Fruit fly (Drosophila melanogaster) whole organism, prepupa: ENCODE data around the gene ind.

Source experiments
- Blimp-1 ChIP-seq: fragments of 200-800 bp; sonication (Bioruptor generic); optimal IDR thresholded peaks from 3 replicates; lab custom pipeline; 2017; ENCODE audit warnings: missing biosample characterization, missing genetic modification characterization, mild to moderate bottlenecking, moderate library complexity, missing genetic modification reagents
- CG10669 ChIP-seq: fragments of 200-800 bp; sonication (Bioruptor generic); optimal IDR thresholded peaks from 3 replicates; lab custom pipeline; 2018; ENCODE audit warnings: missing biosample characterization, mild to moderate bottlenecking, missing genetic modification characterization, moderate library complexity
- CG11902 ChIP-seq: fragments of 200-800 bp; sonication (Bioruptor generic); optimal IDR thresholded peaks from 3 replicates; lab custom pipeline; 2016; ENCODE audit warnings: missing biosample characterization, missing genetic modification characterization
- CG15336 ChIP-seq: fragments of 200-800 bp; sonication (Bioruptor generic); IDR thresholded peaks from 2 replicates; pipeline ENCODE4 v1.3.6; 2022; ENCODE audit warnings: missing biosample characterization, missing genetic modification characterization
- CG1621 ChIP-seq: fragments of 200-800 bp; sonication (Bioruptor generic); optimal IDR thresholded peaks from 3 replicates; lab custom pipeline; 2018; ENCODE audit warnings: missing biosample characterization, mild to moderate bottlenecking, missing genetic modification characterization
- CG3032 ChIP-seq: fragments of 200-800 bp; optimal IDR thresholded peaks from 2 replicates; lab custom pipeline; 2019; ENCODE audit warnings: missing biosample characterization, mild to moderate bottlenecking, missing genetic modification characterization, moderate library complexity
- CG31627 ChIP-seq: fragments of 200-800 bp; sonication (Bioruptor generic); optimal IDR thresholded peaks from 3 replicates; lab custom pipeline; 2016; ENCODE audit warnings: missing biosample characterization, missing genetic modification characterization
- CG34406 ChIP-seq: fragments of 200-800 bp; sonication (Bioruptor generic); optimal IDR thresholded peaks from 3 replicates; lab custom pipeline; 2016; ENCODE audit warnings: missing biosample characterization, missing genetic modification characterization
- CG3919 ChIP-seq: fragments of 200-800 bp; sonication (Bioruptor generic); optimal IDR thresholded peaks from 3 replicates; lab custom pipeline; 2016; ENCODE audit warnings: missing biosample characterization, missing genetic modification characterization
- CG4318 ChIP-seq: fragments of 200-800 bp; sonication (Bioruptor generic); optimal IDR thresholded peaks from 3 replicates; lab custom pipeline; 2017; ENCODE audit warnings: missing biosample characterization, mild to moderate bottlenecking, missing genetic modification characterization
- CG6276 ChIP-seq: fragments of 200-800 bp; sonication (Bioruptor generic); optimal IDR thresholded peaks from 2 replicates; lab custom pipeline; 2017; ENCODE audit warnings: missing biosample characterization, mild to moderate bottlenecking, missing genetic modification characterization
- CG6792 ChIP-seq: fragments of 200-800 bp; sonication (Bioruptor generic); optimal IDR thresholded peaks from 3 replicates; lab custom pipeline; 2016; ENCODE audit warnings: missing biosample characterization, missing genetic modification characterization
- CG8319 ChIP-seq: fragments of 200-800 bp; sonication (Bioruptor generic); optimal IDR thresholded peaks from 3 replicates; lab custom pipeline; 2016; ENCODE audit warnings: missing biosample characterization, missing genetic modification characterization
- CG8632 ChIP-seq: fragments of 200-800 bp; sonication (Bioruptor generic); optimal IDR thresholded peaks from 3 replicates; lab custom pipeline; 2016; ENCODE audit warnings: missing biosample characterization, missing genetic modification characterization
- Eip75B ChIP-seq: fragments of 200-800 bp; sonication (Bioruptor generic); optimal IDR thresholded peaks from 3 replicates; lab custom pipeline; 2016; ENCODE audit warnings: missing biosample characterization, missing genetic modification characterization
- Eip78C ChIP-seq: fragments of 200-800 bp; sonication (Bioruptor generic); peaks from one replicate; lab custom pipeline; 2016; ENCODE audit warnings: missing biosample characterization, missing genetic modification characterization
- Ets96B ChIP-seq: fragments of 200-800 bp; optimal IDR thresholded peaks from 2 replicates; lab custom pipeline; 2019; ENCODE audit warnings: missing biosample characterization, mild to moderate bottlenecking, missing genetic modification characterization, moderate library complexity
- Gug ChIP-seq: fragments of 200-800 bp; sonication (Bioruptor generic); IDR thresholded peaks from 2 replicates; pipeline ENCODE4 v1.3.6; 2022; ENCODE audit warnings: missing biosample characterization, missing genetic modification characterization
- Hr38 ChIP-seq: sonication (Bioruptor generic); optimal IDR thresholded peaks from 2 replicates; lab custom pipeline; 2016; ENCODE audit warnings: missing biosample characterization, missing genetic modification characterization
- Hr4 ChIP-seq: fragments of 200-800 bp; sonication (Bioruptor generic); optimal IDR thresholded peaks from 3 replicates; lab custom pipeline; 2016; ENCODE audit warnings: missing biosample characterization, missing genetic modification characterization
- Lpt ChIP-seq: fragments of 200-800 bp; sonication (Bioruptor generic); optimal IDR thresholded peaks from 3 replicates; lab custom pipeline; 2016; ENCODE audit warnings: missing biosample characterization, missing genetic modification characterization
- OdsH ChIP-seq: fragments of 200-800 bp; sonication (Bioruptor generic); optimal IDR thresholded peaks from 3 replicates; lab custom pipeline; 2016; ENCODE audit warnings: missing biosample characterization, missing genetic modification characterization
- Sox102F ChIP-seq: fragments of 200-800 bp; sonication (Bioruptor generic); optimal IDR thresholded peaks from 2 replicates; lab custom pipeline; 2016; ENCODE audit warnings: missing biosample characterization, mild to moderate bottlenecking, missing genetic modification characterization
- Sox14 ChIP-seq: fragments of 200-800 bp; sonication (Bioruptor generic); optimal IDR thresholded peaks from 3 replicates; lab custom pipeline; 2016; ENCODE audit warnings: missing biosample characterization, missing genetic modification characterization
- Sox15 ChIP-seq: fragments of 200-800 bp; sonication (Bioruptor generic); optimal IDR thresholded peaks from 3 replicates; lab custom pipeline; 2016; ENCODE audit warnings: missing biosample characterization, missing genetic modification characterization
- achi ChIP-seq: fragments of 200-800 bp; sonication (Bioruptor generic); optimal IDR thresholded peaks from 3 replicates; lab custom pipeline; 2016; ENCODE audit warnings: missing biosample characterization, missing genetic modification characterization
- acj6 ChIP-seq: fragments of 200-800 bp; sonication (Bioruptor generic); optimal IDR thresholded peaks from 3 replicates; lab custom pipeline; 2016; ENCODE audit warnings: missing biosample characterization, missing genetic modification characterization
- dac ChIP-seq: fragments of 200-800 bp; sonication (Bioruptor generic); optimal IDR thresholded peaks from 2 replicates; lab custom pipeline; 2017; ENCODE audit warnings: missing biosample characterization, mild to moderate bottlenecking, missing genetic modification characterization
- dsx ChIP-seq: fragments of 200-800 bp; optimal IDR thresholded peaks from 3 replicates; lab custom pipeline; 2019; ENCODE audit warnings: missing biosample characterization, mild to moderate bottlenecking, missing genetic modification characterization, moderate library complexity; ENCODE audit not compliant: poor library complexity, severe bottlenecking
- eg ChIP-seq: fragments of 200-800 bp; sonication (Bioruptor generic); IDR thresholded peaks from 3 replicates; pipeline ENCODE4 v1.3.6; 2022; ENCODE audit warnings: missing biosample characterization, missing genetic modification characterization
- esn ChIP-seq: fragments of 200-800 bp; sonication (Bioruptor generic); optimal IDR thresholded peaks from 2 replicates; lab custom pipeline; 2016; ENCODE audit warnings: missing biosample characterization, mild to moderate bottlenecking, missing genetic modification characterization, moderate library complexity
- fd59A ChIP-seq: fragments of 200-800 bp; sonication (Bioruptor generic); optimal IDR thresholded peaks from 2 replicates; lab custom pipeline; 2017; ENCODE audit warnings: missing biosample characterization, mild to moderate bottlenecking, missing genetic modification characterization, missing genetic modification reagents
- fd85E ChIP-seq: fragments of 200-800 bp; sonication (Bioruptor generic); optimal IDR thresholded peaks from 3 replicates; lab custom pipeline; 2016; ENCODE audit warnings: missing biosample characterization, missing genetic modification characterization
- fkh ChIP-seq: fragments of 200-800 bp; sonication (Bioruptor generic); optimal IDR thresholded peaks from 3 replicates; lab custom pipeline; 2017; ENCODE audit warnings: missing biosample characterization, mild to moderate bottlenecking, missing genetic modification characterization, moderate library complexity
- lz ChIP-seq: fragments of 200-800 bp; sonication (Bioruptor generic); optimal IDR thresholded peaks from 3 replicates; lab custom pipeline; 2016; ENCODE audit warnings: missing biosample characterization, missing genetic modification characterization
- salr ChIP-seq, 2 experiments: fragments of 200-800 bp; sonication (Bioruptor generic); optimal IDR thresholded peaks; 3 replicates each; lab custom pipeline; 2016 to 2018; ENCODE audit warnings: missing biosample characterization in 2 of 2, missing genetic modification characterization in 2 of 2, mild to moderate bottlenecking in 1 of 2
- spab ChIP-seq: fragments of 200-800 bp; sonication (Bioruptor generic); optimal IDR thresholded peaks from 2 replicates; lab custom pipeline; 2017; ENCODE audit warnings: missing biosample characterization, mild to moderate bottlenecking, missing genetic modification characterization, missing genetic modification reagents
- ss ChIP-seq, 2 experiments: fragments of 200-800 bp; sonication (Bioruptor generic); optimal IDR thresholded peaks; 2 replicates in 1 of 2; 3 replicates in 1 of 2; lab custom pipeline; 2017 to 2018; ENCODE audit warnings: mild to moderate bottlenecking in 2 of 2, missing biosample characterization in 2 of 2, missing genetic modification characterization in 2 of 2, moderate library complexity in 1 of 2
- svp ChIP-seq: fragments of 200-800 bp; sonication (Bioruptor generic); peaks from one replicate; lab custom pipeline; 2016; ENCODE audit warnings: missing biosample characterization, missing genetic modification characterization
- topi ChIP-seq: fragments of 200-800 bp; sonication (Bioruptor generic); optimal IDR thresholded peaks from 3 replicates; lab custom pipeline; 2016; ENCODE audit warnings: missing biosample characterization, missing genetic modification characterization

The ind gene

DNA sequence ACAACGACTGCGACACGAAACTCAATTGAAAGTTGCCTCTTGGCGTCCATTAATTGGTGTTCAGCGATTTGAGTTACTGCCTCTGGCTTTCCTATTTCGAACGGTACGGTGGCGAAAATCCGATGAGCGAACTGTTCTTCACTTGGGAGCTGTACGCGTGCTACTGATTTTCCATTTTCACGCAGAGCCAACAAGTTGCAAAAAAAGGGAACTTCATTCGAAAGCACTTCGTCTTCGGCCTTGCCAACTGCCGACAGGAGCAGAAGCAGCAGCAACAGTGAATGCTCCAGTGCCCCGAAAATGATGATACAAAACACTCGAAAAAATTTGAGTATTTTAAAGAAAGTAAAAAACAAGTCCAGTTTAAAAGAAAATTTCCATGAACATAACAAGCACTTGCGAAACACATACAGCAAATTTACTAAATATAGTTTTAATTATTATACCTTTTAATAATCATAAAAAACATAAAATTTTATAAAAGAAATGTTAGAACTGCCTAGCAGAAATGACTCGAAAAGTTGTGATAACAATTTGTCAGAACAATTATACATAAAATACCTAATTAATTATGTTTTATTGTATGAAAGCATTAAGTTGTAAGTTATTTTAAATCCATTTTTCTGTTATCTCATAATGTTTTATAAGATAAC lies 9.5 kb downstream of the ind start (continued):
- TF ChIP-seq Eip78C (GFP tag; lab: Kevin White, UChicago): peak; percentile 62
- no peak for TF ChIP-seq CG15336 (GFP tag; lab: Robert Waterston, UW)
- TF ChIP-seq CG1621 (tag; lab: Kevin White, UChicago): no peak
- TF ChIP-seq fkh (GFP tag; lab: Kevin White, UChicago): no peak
- no peak for TF ChIP-seq lz (GFP tag; lab: Kevin White, UChicago)
- no peak for TF ChIP-seq CG10669 (GFP tag; lab: Kevin White, UChicago)
- no peak for TF ChIP-seq CG8319 (GFP tag; lab: Kevin White, UChicago)
- TF ChIP-seq, all 60 proteins: peak for 6

DNA sequence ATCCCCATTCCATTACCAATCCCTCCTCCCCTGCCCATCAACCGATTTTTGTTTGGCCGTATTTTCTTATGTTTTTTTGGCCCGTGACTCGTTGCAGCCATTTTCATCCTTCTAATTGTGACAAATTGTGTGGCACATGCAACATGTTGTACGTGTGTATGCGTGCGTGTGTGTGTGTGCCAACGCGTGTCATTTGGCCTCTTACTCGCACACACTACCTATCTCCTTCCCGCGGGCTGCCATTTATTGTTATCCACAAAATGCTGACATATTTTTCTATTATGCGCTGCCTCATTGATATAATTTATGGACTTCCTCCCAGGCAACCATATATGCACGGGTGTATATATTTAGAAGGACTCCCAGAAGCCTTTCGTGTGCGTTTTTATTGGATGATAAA lies 12.0 kb downstream of the ind start:
- TF ChIP-seq CG3919: no peak
- TF ChIP-seq svp (GFP tag; lab: Kevin White, UChicago): peak; percentile 8

DNA sequence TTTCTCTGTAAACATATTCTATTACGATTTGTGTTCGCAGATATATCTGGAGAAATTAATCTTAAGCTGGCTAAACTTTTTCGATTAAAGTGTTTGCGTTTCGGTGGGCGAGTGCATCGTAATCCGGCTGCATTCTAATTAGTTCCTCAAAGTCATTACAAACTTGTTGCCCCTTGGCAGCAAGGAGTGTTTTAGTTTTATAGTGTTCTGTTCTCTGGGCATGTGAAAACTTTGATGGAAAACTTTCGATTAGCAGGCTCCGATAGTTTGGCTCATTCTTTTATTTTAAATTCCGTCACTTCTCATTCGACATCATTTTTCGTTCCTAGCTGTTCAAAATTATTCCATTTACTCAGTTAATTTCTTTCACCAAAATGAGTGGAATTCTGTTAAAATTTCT lies 20.5 kb downstream of the ind start, which contains the start of gene CG32148:
Gene CG32148 (plus strand): TSS at position 301 of the 400 bp plus-strand sequence.
- no peak for TF ChIP-seq Gug
- TF ChIP-seq Eip75B (GFP tag; lab: Kevin White, UChicago): no peak
- no peak for TF ChIP-seq CG6276
- TF ChIP-seq salr (GFP tag; optimal IDR thresholded peaks at IDR 0.05; lab: Kevin White, UChicago): no peak
- no peak for TF ChIP-seq Sox14
- no peak for TF ChIP-seq eg
- TF ChIP-seq CG4318 (GFP tag; lab: Kevin White, UChicago): no peak
- no peak for TF ChIP-seq CG6792 (GFP tag; lab: Kevin White, UChicago)
- TF ChIP-seq fkh (GFP tag; lab: Kevin White, UChicago): no peak
- no peak for TF ChIP-seq Hr4
- TF ChIP-seq fd85E (GFP tag; lab: Kevin White, UChicago): no peak
- TF ChIP-seq spab (GFP tag; lab: Kevin White, UChicago): no peak
- no peak for TF ChIP-seq esn (GFP tag; lab: Kevin White, UChicago)
- TF ChIP-seq CG3032 (tag; lab: Kevin White, UChicago): no peak
- TF ChIP-seq Blimp-1: no peak
- no peak for TF ChIP-seq ss (GFP tag; optimal IDR thresholded peaks at IDR 0.05; lab: Kevin White, UChicago)
- no peak for TF ChIP-seq CG15336 (GFP tag; lab: Robert Waterston, UW)
- TF ChIP-seq achi (GFP tag; lab: Kevin White, UChicago): no peak
- TF ChIP-seq Eip78C (GFP tag; lab: Kevin White, UChicago): no peak
- TF ChIP-seq dac (GFP tag; lab: Kevin White, UChicago): no peak

DNA sequence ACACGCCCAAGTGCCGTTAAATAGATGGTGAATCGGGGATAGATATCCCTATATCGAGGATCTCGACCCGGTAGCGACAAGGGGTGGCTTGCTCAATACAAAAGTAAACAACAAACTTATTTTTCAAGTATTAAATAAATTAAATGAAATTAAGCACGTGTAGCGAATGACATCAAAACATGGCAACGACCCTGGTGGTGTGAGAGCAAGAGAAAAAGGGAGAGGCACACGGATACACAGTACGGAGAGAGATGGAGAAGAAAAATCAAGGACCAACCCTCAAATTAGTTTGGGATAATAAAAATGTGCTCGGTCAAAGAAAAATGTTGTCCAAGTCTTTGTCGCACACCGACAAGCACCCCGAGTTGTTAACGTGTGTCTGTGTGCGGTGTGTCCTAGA lies 22.7 kb downstream of the ind start:
- TF ChIP-seq CG3032 (tag; lab: Kevin White, UChicago): no peak
- TF ChIP-seq Sox15 (GFP tag; lab: Kevin White, UChicago): no peak
- TF ChIP-seq Eip78C (GFP tag; lab: Kevin White, UChicago): no peak
- no peak for TF ChIP-seq lz (GFP tag; lab: Kevin White, UChicago)
- no peak for TF ChIP-seq Sox102F
- no peak for TF ChIP-seq achi (GFP tag; lab: Kevin White, UChicago)
- no peak for TF ChIP-seq CG34406
- TF ChIP-seq Lpt: no peak
- no peak for TF ChIP-seq Sox14
- no peak for TF ChIP-seq fd59A (GFP tag; lab: Kevin White, UChicago)
- TF ChIP-seq Blimp-1: no peak
- TF ChIP-seq CG6792 (GFP tag; lab: Kevin White, UChicago): no peak
- TF ChIP-seq fd85E (GFP tag; lab: Kevin White, UChicago): no peak
- TF ChIP-seq, all 60 proteins: peak for 0

DNA sequence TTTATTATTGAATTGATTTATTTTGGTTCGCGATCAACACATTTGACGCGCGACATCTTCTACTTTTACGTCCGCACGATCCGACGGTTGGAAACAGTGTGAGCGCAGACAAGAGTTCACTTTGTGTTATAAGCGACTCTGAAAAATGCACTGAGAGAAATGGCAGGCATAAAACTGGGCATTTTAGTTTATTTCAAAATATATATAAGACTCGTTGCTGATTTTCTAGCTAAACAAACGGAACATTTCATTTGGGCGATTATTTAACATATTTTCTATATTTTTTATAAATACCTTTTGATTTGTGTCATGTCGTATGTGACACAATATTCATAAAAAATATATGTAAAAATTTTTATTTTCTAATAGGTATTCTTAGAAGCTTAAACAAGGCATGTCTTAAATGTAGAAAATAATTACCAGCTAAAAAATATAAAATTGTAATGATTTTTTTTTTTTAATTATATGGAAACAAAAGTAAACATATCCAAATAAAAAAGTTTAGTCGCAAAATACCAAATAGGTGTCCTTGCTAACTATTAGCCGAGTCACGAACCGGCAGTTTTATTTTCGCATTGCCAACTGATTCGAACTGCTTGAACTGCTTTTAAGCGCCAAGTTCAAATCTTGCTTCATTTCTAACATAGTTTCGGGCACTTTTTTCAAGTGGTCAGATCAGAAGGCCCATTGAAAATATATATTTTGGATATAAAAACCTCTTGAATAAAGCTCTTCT lies 29.6 kb downstream of the ind start, which contains the start of gene Reck:
Gene Reck (minus strand): TSS at position 106 of the 736 bp plus-strand sequence.
- TF ChIP-seq svp (GFP tag; lab: Kevin White, UChicago): peak; percentile 92
- no peak for TF ChIP-seq Hr38 (GFP tag; lab: Kevin White, UChicago)
- TF ChIP-seq fd85E (GFP tag; lab: Kevin White, UChicago): peak; percentile 58
- peak; percentile 94 for TF ChIP-seq Hr4
- TF ChIP-seq acj6 (GFP tag; lab: Kevin White, UChicago): peak; percentile 91
- peak; percentile 93 for TF ChIP-seq OdsH (GFP tag; lab: Kevin White, UChicago)
- peak; percentile 49 for TF ChIP-seq Sox15 (GFP tag; lab: Kevin White, UChicago)
- TF ChIP-seq CG31627 (GFP tag; lab: Kevin White, UChicago): peak; percentile 61
- TF ChIP-seq CG15336 (GFP tag; lab: Robert Waterston, UW): peak; percentile 96
- peak; percentile 85 for TF ChIP-seq Ets96B (tag; lab: Kevin White, UChicago)
- peak; percentile 85 for TF ChIP-seq topi (GFP tag; lab: Kevin White, UChicago)
- peak; percentile 77 for TF ChIP-seq CG4318 (GFP tag; lab: Kevin White, UChicago)
- peak; percentile 78 for TF ChIP-seq CG1621 (tag; lab: Kevin White, UChicago)
- TF ChIP-seq dsx (GFP tag; lab: Kevin White, UChicago): peak; percentile 83
- TF ChIP-seq CG8632: peak; percentile 83
- peak; percentile 41 for TF ChIP-seq CG11902 (GFP tag; lab: Kevin White, UChicago)
- peak; percentile 81 for TF ChIP-seq Sox102F
